Worm (Caenorhabditis elegans) whole organism, young adult: ENCODE results near the gene wht-6.

Source experiments
- B0019.2 ChIP-seq: fragments of 200-800 bp; sonication (Bioruptor generic); conservative IDR thresholded peaks from 2 replicates; pipeline ENCODE4 v1.3.6; 2022; ENCODE audit warnings: missing genetic modification reagents, missing genetic modification characterization, missing compliant biosample characterization
- B0035.1 ChIP-seq: sonication (generic microtip); optimal IDR thresholded peaks from 2 replicates; lab custom pipeline; 2016; ENCODE audit warnings: missing genetic modification characterization, mild to moderate bottlenecking, missing compliant biosample characterization, missing genotype, missing genetic modification reagents
- B0336.3 ChIP-seq: fragments of 200-800 bp; sonication (Bioruptor generic); IDR thresholded peaks from 2 replicates; pipeline ENCODE4 v1.3.6; 2022; ENCODE audit warnings: missing genetic modification characterization, missing compliant biosample characterization
- C17E4.6 ChIP-seq: fragments of 200-800 bp; sonication (Bioruptor generic); IDR thresholded peaks from 2 replicates; pipeline ENCODE4 v1.3.6; 2022; ENCODE audit warnings: missing genetic modification reagents, missing genetic modification characterization, missing compliant biosample characterization
- D2030.7 ChIP-seq: fragments of 200-800 bp; sonication (Bioruptor generic); IDR thresholded peaks from 2 replicates; pipeline ENCODE4 v1.3.6; 2022; ENCODE audit warnings: missing genetic modification reagents, missing genetic modification characterization, missing compliant biosample characterization
- F22D6.2 ChIP-seq: sonication (generic microtip); optimal IDR thresholded peaks from 2 replicates; lab custom pipeline; 2016; ENCODE audit warnings: mild to moderate bottlenecking, missing genetic modification characterization, missing compliant biosample characterization
- F49E8.2 ChIP-seq: sonication (generic microtip); optimal IDR thresholded peaks from 3 replicates; lab custom pipeline; 2017; ENCODE audit warnings: missing genetic modification characterization, mild to moderate bottlenecking, missing compliant biosample characterization, antibody characterized with exemption, moderate library complexity; ENCODE audit not compliant: insufficient read depth
- F57C9.4 ChIP-seq: sonication (generic microtip); optimal IDR thresholded peaks from 2 replicates; lab custom pipeline; 2017; ENCODE audit warnings: mild to moderate bottlenecking, missing genetic modification characterization, missing compliant biosample characterization
- Y53G8AR.9 ChIP-seq: fragments of 200-800 bp; sonication (Bioruptor generic); conservative IDR thresholded peaks from 2 replicates; pipeline ENCODE4 v1.3.6; 2022; ENCODE audit warnings: missing genetic modification reagents, missing genetic modification characterization, missing compliant biosample characterization
- Y67H2A.10 ChIP-seq: fragments of 200-800 bp; sonication (Bioruptor generic); conservative IDR thresholded peaks from 2 replicates; pipeline ENCODE4 v1.3.6; 2022; ENCODE audit warnings: missing genetic modification reagents, missing genetic modification characterization, missing compliant biosample characterization
- Y95B8A.8 ChIP-seq: fragments of 200-800 bp; sonication (Bioruptor generic); IDR thresholded peaks from 2 replicates; pipeline ENCODE4 v1.3.6; 2022; ENCODE audit warnings: missing genetic modification reagents, missing genetic modification characterization, missing compliant biosample characterization
- ZK185.1 ChIP-seq: sonication (generic microtip); optimal IDR thresholded peaks from 2 replicates; lab custom pipeline; 2016; ENCODE audit warnings: mild to moderate bottlenecking, missing genetic modification characterization, missing compliant biosample characterization; ENCODE audit not compliant: poor library complexity, severe bottlenecking
- akir-1 ChIP-seq: fragments of 200-800 bp; sonication (Bioruptor generic); optimal IDR thresholded peaks from 2 replicates; lab custom pipeline; 2018; ENCODE audit warnings: mild to moderate bottlenecking, missing genetic modification characterization, moderate library complexity, missing compliant biosample characterization
- ama-1 ChIP-seq, 3 experiments: fragments of 150-350 bp in 1 of 3; sonication (generic microtip) in 2 of 3; optimal IDR thresholded peaks; 2 replicates each; lab custom pipeline; 2014 to 2018; ENCODE audit warnings: missing biosample characterization in 2 of 3, missing genetic modification characterization in 2 of 3, missing genetic modification reagents in 2 of 3
- bed-2 ChIP-seq: fragments of 200-800 bp; sonication (Bioruptor generic); IDR thresholded peaks from 2 replicates; pipeline ENCODE4 v1.3.6; 2022; ENCODE audit warnings: missing genetic modification reagents, missing genetic modification characterization, missing compliant biosample characterization
- cebp-1 ChIP-seq, 2 experiments: fragments of 200-800 bp in 1 of 2; sonication (Bioruptor generic) in 1 of 2; sonication (generic microtip) in 1 of 2; IDR thresholded peaks in 1 of 2; optimal IDR thresholded peaks in 1 of 2; 2 replicates each; pipeline versions ENCODE4 v1.3.6 to Lab custom; 2017 to 2022; ENCODE audit warnings: missing compliant biosample characterization in 2 of 2, missing genetic modification characterization in 2 of 2, mild to moderate bottlenecking in 1 of 2, missing genetic modification reagents in 1 of 2, moderate library complexity in 1 of 2
- cebp-2 ChIP-seq: fragments of 200-800 bp; sonication (Bioruptor generic); IDR thresholded peaks from 2 replicates; pipeline ENCODE4 v1.3.6; 2022; ENCODE audit warnings: missing genetic modification characterization, missing compliant biosample characterization
- ceh-58 ChIP-seq: fragments of 200-800 bp; sonication (Bioruptor generic); IDR thresholded peaks from 2 replicates; pipeline ENCODE4 v1.3.6; 2022; ENCODE audit warnings: missing genetic modification characterization, missing compliant biosample characterization
- chd-7 ChIP-seq: sonication (generic microtip); optimal IDR thresholded peaks from 2 replicates; lab custom pipeline; 2016; ENCODE audit warnings: mild to moderate bottlenecking, missing genetic modification characterization, moderate library complexity, missing compliant biosample characterization
- die-1 ChIP-seq: sonication (generic microtip); optimal IDR thresholded peaks from 2 replicates; lab custom pipeline; 2016; ENCODE audit warnings: missing genotype, mild to moderate bottlenecking, missing genetic modification characterization, missing compliant biosample characterization
- efl-1 ChIP-seq: fragments of 150-350 bp; optimal IDR thresholded peaks from 2 replicates; lab custom pipeline; 2014; ENCODE audit warnings: missing biosample characterization, missing genetic modification reagents, missing genetic modification characterization
- egl-18 ChIP-seq: fragments of 200-800 bp; sonication (Bioruptor generic); IDR thresholded peaks from 2 replicates; pipeline ENCODE4 v1.3.6; 2022; ENCODE audit warnings: missing genetic modification reagents, missing genetic modification characterization, missing compliant biosample characterization
- gei-17 ChIP-seq: fragments of 200-800 bp; sonication (Bioruptor generic); optimal IDR thresholded peaks from 2 replicates; lab custom pipeline; 2018; ENCODE audit warnings: mild to moderate bottlenecking, missing genetic modification characterization, missing compliant biosample characterization
- him-1 ChIP-seq: sonication (generic microtip); optimal IDR thresholded peaks from 2 replicates; lab custom pipeline; 2016; ENCODE audit warnings: missing genotype, missing genetic modification reagents, missing genetic modification characterization, missing compliant biosample characterization
- hlh-26 ChIP-seq: fragments of 200-800 bp; sonication (Bioruptor generic); conservative IDR thresholded peaks from 2 replicates; pipeline ENCODE4 v1.3.6; 2022; ENCODE audit warnings: missing genetic modification reagents, missing genetic modification characterization, missing compliant biosample characterization
- hmg-1.2 ChIP-seq: fragments of 200-800 bp; sonication (Bioruptor generic); IDR thresholded peaks from 2 replicates; pipeline ENCODE4 v1.3.6; 2022; ENCODE audit warnings: missing genetic modification reagents, missing genetic modification characterization, missing compliant biosample characterization
- hmg-20 ChIP-seq: fragments of 200-800 bp; sonication (Bioruptor generic); IDR thresholded peaks from 2 replicates; pipeline ENCODE4 v1.3.6; 2022; ENCODE audit warnings: missing genetic modification reagents, missing genetic modification characterization, missing compliant biosample characterization
- hsf-1 ChIP-seq: fragments of 200-800 bp; sonication (Bioruptor generic); IDR thresholded peaks from 2 replicates; pipeline ENCODE4 v1.3.6; 2022; ENCODE audit warnings: missing genetic modification reagents, missing genetic modification characterization, missing compliant biosample characterization
- let-526 ChIP-seq: fragments of 200-800 bp; sonication (Bioruptor generic); IDR thresholded peaks from 2 replicates; pipeline ENCODE4 v1.3.6; 2022; ENCODE audit warnings: missing genetic modification reagents, missing genetic modification characterization, missing compliant biosample characterization
- lin-35 ChIP-seq, 3 experiments: fragments of 150-350 bp in 2 of 3; sonication (generic microtip) in 1 of 3; optimal IDR thresholded peaks; 2 replicates each; lab custom pipeline; 2014 to 2018; ENCODE audit warnings: missing biosample characterization in 3 of 3, missing genetic modification characterization in 3 of 3, missing genetic modification reagents in 3 of 3
- lsl-1 ChIP-seq: fragments of 200-800 bp; sonication (Bioruptor generic); optimal IDR thresholded peaks from 2 replicates; lab custom pipeline; 2018; ENCODE audit warnings: mild to moderate bottlenecking, missing genetic modification characterization, moderate library complexity, missing compliant biosample characterization
- madf-3 ChIP-seq: fragments of 200-800 bp; sonication (Bioruptor generic); IDR thresholded peaks from 2 replicates; pipeline ENCODE4 v1.3.6; 2022; ENCODE audit warnings: missing genetic modification reagents, missing genetic modification characterization, missing compliant biosample characterization
- madf-6 ChIP-seq: fragments of 200-800 bp; sonication (Bioruptor generic); IDR thresholded peaks from 2 replicates; pipeline ENCODE4 v1.3.6; 2022; ENCODE audit warnings: missing genetic modification reagents, missing genetic modification characterization, missing compliant biosample characterization
- mcd-1 ChIP-seq: fragments of 200-800 bp; sonication (Bioruptor generic); IDR thresholded peaks from 2 replicates; pipeline ENCODE4 v1.3.6; 2022; ENCODE audit warnings: missing genetic modification reagents, missing genetic modification characterization, missing compliant biosample characterization
- nhr-120 ChIP-seq: fragments of 200-800 bp; sonication (Bioruptor generic); IDR thresholded peaks from 2 replicates; pipeline ENCODE4 v1.3.6; 2022; ENCODE audit warnings: missing genetic modification characterization, missing compliant biosample characterization
- nhr-179 ChIP-seq: sonication (generic microtip); optimal IDR thresholded peaks from 2 replicates; lab custom pipeline; 2016; ENCODE audit warnings: mild to moderate bottlenecking, missing genetic modification characterization, missing compliant biosample characterization
- nhr-27 ChIP-seq: fragments of 200-800 bp; sonication (Bioruptor generic); optimal IDR thresholded peaks from 2 replicates; lab custom pipeline; 2018; ENCODE audit warnings: mild to moderate bottlenecking, missing genetic modification characterization, moderate library complexity, missing compliant biosample characterization
- nhr-80 ChIP-seq: sonication (generic microtip); optimal IDR thresholded peaks from 2 replicates; lab custom pipeline; 2016; ENCODE audit warnings: missing genetic modification characterization, missing compliant biosample characterization
- pbrm-1 ChIP-seq: fragments of 200-800 bp; sonication (Bioruptor generic); IDR thresholded peaks from 2 replicates; pipeline ENCODE4 v1.3.6; 2022; ENCODE audit warnings: missing genetic modification reagents, missing genetic modification characterization, missing compliant biosample characterization
- rec-8 ChIP-seq, 2 experiments: sonication (generic microtip); optimal IDR thresholded peaks; 2 replicates each; lab custom pipeline; 2016; ENCODE audit warnings: mild to moderate bottlenecking in 2 of 2, missing genetic modification characterization in 2 of 2, missing genetic modification reagents in 2 of 2, missing genotype in 2 of 2, missing biosample characterization in 1 of 2, missing compliant biosample characterization in 1 of 2, moderate library complexity in 1 of 2
- rpc-1 ChIP-seq, 2 experiments: fragments of 150-350 bp in 1 of 2; sonication (generic microtip) in 1 of 2; optimal IDR thresholded peaks; 2 replicates each; lab custom pipeline; 2014 to 2018; ENCODE audit warnings: missing biosample characterization in 1 of 2, missing genetic modification characterization in 1 of 2, missing genetic modification reagents in 1 of 2, missing genotype in 1 of 2
- sdz-38 ChIP-seq: sonication (generic microtip); optimal IDR thresholded peaks from 2 replicates; lab custom pipeline; 2016; ENCODE audit warnings: missing genotype, missing genetic modification characterization, missing compliant biosample characterization
- sea-2 ChIP-seq: fragments of 200-800 bp; sonication (Bioruptor generic); IDR thresholded peaks from 2 replicates; pipeline ENCODE4 v1.3.6; 2022; ENCODE audit warnings: missing genetic modification characterization, missing compliant biosample characterization
- snpc-1.3 ChIP-seq: sonication (generic microtip); optimal IDR thresholded peaks from 2 replicates; lab custom pipeline; 2017; ENCODE audit warnings: missing genetic modification characterization, mild to moderate bottlenecking, missing compliant biosample characterization, antibody characterized with exemption, moderate library complexity, missing genotype, missing genetic modification reagents; ENCODE audit not compliant: insufficient read depth
- snpc-4 ChIP-seq, 5 experiments: fragments of 150-350 bp in 1 of 5; sonication (generic microtip) in 4 of 5; optimal IDR thresholded peaks; 2 replicates each; lab custom pipeline; 2014 to 2018; ENCODE audit warnings: missing genetic modification characterization in 5 of 5, missing biosample characterization in 3 of 5, antibody characterized with exemption in 2 of 5, mild to moderate bottlenecking in 2 of 5, missing compliant biosample characterization in 2 of 5, missing genotype in 2 of 5, moderate library complexity in 2 of 5, missing genetic modification reagents in 1 of 5
- ztf-25 ChIP-seq: fragments of 200-800 bp; sonication (Bioruptor generic); IDR thresholded peaks from 2 replicates; pipeline ENCODE4 v1.3.6; 2022; ENCODE audit warnings: missing genetic modification reagents, missing genetic modification characterization, missing compliant biosample characterization

wht-6 gene

DNA sequence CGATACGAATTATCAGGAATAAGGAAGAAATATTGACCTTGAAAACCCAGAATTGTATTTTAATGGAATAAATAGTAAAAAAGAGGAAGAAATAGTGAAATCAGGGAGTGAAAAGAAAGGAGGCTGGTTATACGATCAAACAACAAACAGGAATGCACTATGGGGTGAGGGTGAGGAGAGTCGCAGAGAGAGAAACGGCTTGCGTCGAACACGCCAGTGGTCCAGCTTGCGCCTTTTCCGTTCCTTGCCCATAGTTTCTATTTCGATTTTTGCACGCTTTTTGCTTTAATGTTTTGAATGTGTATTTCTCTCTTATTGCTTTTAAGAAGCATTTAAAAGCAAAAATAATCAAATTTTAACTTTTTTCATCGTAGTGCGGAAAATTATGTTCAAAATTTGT is 17.9 kb upstream of the wht-6 start (continued):
- no peak for TF ChIP-seq nhr-27
- peak; percentile 48 for TF ChIP-seq snpc-4 (GFP tag; optimal IDR thresholded peaks at IDR 0.05; lab: Kevin White, UChicago)
- peak; percentile 14 to 62 (median 31) for TF ChIP-seq snpc-4 (tag; optimal IDR thresholded peaks at IDR 0.05; lab: Kevin White, UChicago)
- peak in 1 of 3 experiments; percentile 86 for TF ChIP-seq lin-35 (GFP tag; optimal IDR thresholded peaks at IDR 0.05; lab: Kevin White, UChicago)
- peak; percentile 68; the same call in 1 of the 2 replicates for TF ChIP-seq hmg-1.2 (GFP tag; lab: Robert Waterston, UW)
- no peak for TF ChIP-seq ceh-58
- TF ChIP-seq ztf-25, result no peak
- no peak for TF ChIP-seq rpc-1 (optimal IDR thresholded peaks at IDR 0.05; lab: Kevin White, UChicago)
- TF ChIP-seq rpc-1 (tag; optimal IDR thresholded peaks at IDR 0.05; lab: Kevin White, UChicago), result no peak
- TF ChIP-seq die-1 (tag; lab: Kevin White, UChicago), result peak; percentile 53
- TF ChIP-seq lsl-1 (GFP tag; lab: Kevin White, UChicago), result peak; percentile 65
- TF ChIP-seq D2030.7 (GFP tag; lab: Robert Waterston, UW), result peak; percentile 67
- TF ChIP-seq cebp-1 (GFP tag; IDR thresholded peaks at IDR 0.05; lab: Robert Waterston, UW), result no peak
- peak; percentile 81 for TF ChIP-seq cebp-1 (tag; optimal IDR thresholded peaks at IDR 0.05; lab: Kevin White, UChicago)
- TF ChIP-seq nhr-179, result no peak
- no peak for TF ChIP-seq hlh-26 (GFP tag; lab: Robert Waterston, UW)
- peak; percentile 46 for TF ChIP-seq efl-1 (GFP tag; lab: Kevin White, UChicago)
- TF ChIP-seq ZK185.1, result peak; percentile 75
- no peak for TF ChIP-seq chd-7 (tag; lab: Kevin White, UChicago)
- no peak for TF ChIP-seq sdz-38 (tag; lab: Kevin White, UChicago)
- peak; percentile 62 for TF ChIP-seq B0336.3 (GFP tag; lab: Robert Waterston, UW)
- TF ChIP-seq egl-18 (GFP tag; lab: Robert Waterston, UW), result no peak
- TF ChIP-seq pbrm-1, result peak; percentile 76
- 0 out of 2 replicates have a peak, but pooled peaks have one; percentile 43 for TF ChIP-seq Y67H2A.10 (GFP tag; lab: Robert Waterston, UW)
- no peak for TF ChIP-seq F57C9.4 (tag; lab: Kevin White, UChicago)
- TF ChIP-seq nhr-80, result peak; percentile 82
- peak; percentile 55; the same call in 1 of the 2 replicates for TF ChIP-seq madf-6
- TF ChIP-seq sea-2 (GFP tag; lab: Robert Waterston, UW), result no peak
- TF ChIP-seq Y95B8A.8 (GFP tag; lab: Robert Waterston, UW), result 0 out of 2 replicates have a peak, but pooled peaks have one; percentile 47
- TF ChIP-seq let-526 (GFP tag; lab: Robert Waterston, UW), result no peak
- no peak for TF ChIP-seq C17E4.6 (GFP tag; lab: Robert Waterston, UW)
- TF ChIP-seq ama-1 (optimal IDR thresholded peaks at IDR 0.05; lab: Kevin White, UChicago), result no peak
- TF ChIP-seq ama-1 (GFP tag; optimal IDR thresholded peaks at IDR 0.05; lab: Kevin White, UChicago), result no peak
- no peak for TF ChIP-seq nhr-120 (GFP tag; lab: Robert Waterston, UW)
- no peak for TF ChIP-seq akir-1
- no peak for TF ChIP-seq gei-17 (GFP tag; lab: Kevin White, UChicago)
- peak; percentile 55; the same call in 1 of the 2 replicates for TF ChIP-seq Y53G8AR.9 (GFP tag; lab: Robert Waterston, UW)
- TF ChIP-seq F22D6.2 (tag; lab: Kevin White, UChicago), result no peak
- peak; percentile 42 for TF ChIP-seq F49E8.2 (tag; lab: Kevin White, UChicago)
- TF ChIP-seq hsf-1 (GFP tag; lab: Robert Waterston, UW), result no peak
- TF ChIP-seq madf-3, result 0 out of 2 replicates have a peak, but pooled peaks have one; percentile 39
- TF ChIP-seq B0035.1, result no peak
- TF ChIP-seq cebp-2 (GFP tag; lab: Robert Waterston, UW), result no peak
- no peak for TF ChIP-seq hmg-20 (GFP tag; lab: Robert Waterston, UW)
- peak; percentile 77 for TF ChIP-seq mcd-1
- no peak for TF ChIP-seq rec-8 (tag; optimal IDR thresholded peaks at IDR 0.05; lab: Kevin White, UChicago)
- TF ChIP-seq bed-2 (GFP tag; lab: Robert Waterston, UW), result no peak
- TF ChIP-seq B0019.2 (GFP tag; lab: Robert Waterston, UW), result no peak
- no peak for TF ChIP-seq him-1 (tag; lab: Kevin White, UChicago)
- TF ChIP-seq snpc-1.3 (tag; lab: Kevin White, UChicago), result peak; percentile 28
